Worm (Caenorhabditis elegans) whole organism, mixed stage, embryonic: Measurements from ENCODE around the gene inso-1.

Source experiments
- ceh-39 ChIP-seq: fragments of 150-350 bp; optimal IDR thresholded peaks from 2 replicates; lab custom pipeline; 2014; ENCODE audit warnings: missing biosample characterization, missing genetic modification characterization
- elt-1 ChIP-seq: sonication (generic microtip); optimal IDR thresholded peaks from 2 replicates; lab custom pipeline; 2017; ENCODE audit warnings: missing genetic modification characterization, mild to moderate bottlenecking, missing compliant biosample characterization, antibody characterized with exemption, moderate library complexity, borderline replicate concordance; ENCODE audit not compliant: insufficient read depth
- elt-3 ChIP-seq: fragments of 150-350 bp; optimal IDR thresholded peaks from 2 replicates; lab custom pipeline; 2014; ENCODE audit warnings: missing biosample characterization, missing genetic modification characterization
- lsy-2 ChIP-seq: fragments of 150-350 bp; optimal IDR thresholded peaks from 2 replicates; lab custom pipeline; 2014; ENCODE audit warnings: missing biosample characterization, missing genetic modification characterization
- nhr-12 ChIP-seq: fragments of 150-350 bp; optimal IDR thresholded peaks from 2 replicates; lab custom pipeline; 2014; ENCODE audit warnings: missing biosample characterization, missing genetic modification characterization
- nhr-237 ChIP-seq: fragments of 150-350 bp; optimal IDR thresholded peaks from 2 replicates; lab custom pipeline; 2014; ENCODE audit warnings: missing biosample characterization, missing genetic modification characterization
- nhr-76 ChIP-seq: sonication (generic microtip); optimal IDR thresholded peaks from 2 replicates; lab custom pipeline; 2017; ENCODE audit warnings: missing biosample characterization, missing genetic modification characterization
- snpc-4 ChIP-seq: fragments of 150-350 bp; optimal IDR thresholded peaks from 2 replicates; lab custom pipeline; 2014; ENCODE audit warnings: missing biosample characterization, missing genetic modification characterization
- tbx-8 ChIP-seq: fragments of 200-800 bp; sonication (Bioruptor generic); optimal IDR thresholded peaks from 2 replicates; lab custom pipeline; 2018; ENCODE audit warnings: mild to moderate bottlenecking, missing genetic modification characterization, moderate library complexity, missing compliant biosample characterization
- unc-62 ChIP-seq: fragments of 150-350 bp; optimal IDR thresholded peaks from 2 replicates; lab custom pipeline; 2014; ENCODE audit warnings: missing biosample characterization, missing genetic modification reagents, missing genetic modification characterization

- TF ChIP-seq tbx-8 (GFP tag; lab: Kevin White, UChicago) (no peak), ceh-39 (no peak), lsy-2 (no peak), snpc-4 (tag; lab: Kevin White, UChicago) (no peak), elt-3 (tag; lab: Kevin White, UChicago) (no peak), nhr-237 (tag; lab: Kevin White, UChicago) (no peak), unc-62 (GFP tag; lab: Kevin White, UChicago) (no peak), nhr-12 (tag; lab: Kevin White, UChicago) (no peak), elt-1 (tag; lab: Kevin White, UChicago) (no peak), nhr-76 (tag; lab: Kevin White, UChicago) (no peak)
Measured at ce11 chrX:1358295-1358694, 58.3 kb downstream of the inso-1 start, which contains the start of gene F56C3.3.
